Fruit fly (Drosophila melanogaster): ENCODE measurements around the gene CG5439.
"Not testable (repeated sequence)": the region's sequence is repeated elsewhere in the genome, so short reads cannot be mapped to it uniquely, and the experiment has no call there.

CG5439 gene

dm6 chr2L:13206857-13207463 lies 30.0 kb downstream of the CG5439 start:
- TF ChIP-seq CG7368 (GFP tag; optimal IDR thresholded peaks at IDR 0.05), result no peak
- TF ChIP-seq CG6276 (GFP tag; optimal IDR thresholded peaks at IDR 0.05), result no peak
- no peak for TF ChIP-seq fd59A (GFP tag; optimal IDR thresholded peaks at IDR 0.05)

- TF ChIP-seq dsx (GFP tag; optimal IDR thresholded peaks at IDR 0.05; ENCODE audit: poor library complexity, severe bottlenecking); OdsH (GFP tag; optimal IDR thresholded peaks at IDR 0.05); CG3032 (tag; optimal IDR thresholded peaks at IDR 0.05): not testable (repeated sequence)
These were observed 34.9 kb downstream of the CG5439 start, which contains the start of gene CG15482 for dm6 chr2L:13211764-13212265. Gene CG15482, minus strand, starts transcription at chr2L:13211814.

- no peak for TF ChIP-seq Hr39 (GFP tag; optimal IDR thresholded peaks at IDR 0.05)
- TF ChIP-seq CG6854 (GFP tag; optimal IDR thresholded peaks at IDR 0.05), result no peak
- no peak for TF ChIP-seq achi (GFP tag; optimal IDR thresholded peaks at IDR 0.05)
These were observed 38.1 kb downstream of the CG5439 start, which contains the start of gene kek4 for dm6 chr2L:13215010-13215409. Gene kek4, minus strand, starts transcription at chr2L:13215350.

- TF ChIP-seq svp (GFP tag) (peak; percentile 92), CG15336 (GFP tag; IDR thresholded peaks at IDR 0.05) (peak; percentile 29; the same call in 1 of the 2 replicates), lz (GFP tag; optimal IDR thresholded peaks at IDR 0.05) (peak; percentile 11), cyc (GFP tag; optimal IDR thresholded peaks at IDR 0.05) (peak; percentile 49), Eip78C (GFP tag) (peak; percentile 78), CG3032 (tag; optimal IDR thresholded peaks at IDR 0.05) (peak; percentile 9), esn (GFP tag; optimal IDR thresholded peaks at IDR 0.05) (peak; percentile 58), fkh (GFP tag; optimal IDR thresholded peaks at IDR 0.05) (peak; percentile 34), topi (GFP tag; optimal IDR thresholded peaks at IDR 0.05) (peak; percentile 45)
These were observed 38.7 kb downstream of the CG5439 start for dm6 chr2L:13215640-13216129.

- peak; percentile 21 for TF ChIP-seq CG3032 (tag; optimal IDR thresholded peaks at IDR 0.05)
- TF ChIP-seq Hr4 (GFP tag; optimal IDR thresholded peaks at IDR 0.05), result no peak
- peak; percentile 47 for TF ChIP-seq esn (GFP tag; optimal IDR thresholded peaks at IDR 0.05)
- peak; percentile 46 for TF ChIP-seq topi (GFP tag; optimal IDR thresholded peaks at IDR 0.05)
- peak; percentile 85 for TF ChIP-seq fkh (GFP tag; optimal IDR thresholded peaks at IDR 0.05)
- TF ChIP-seq net (GFP tag; optimal IDR thresholded peaks at IDR 0.05), result no peak
- TF ChIP-seq svp (GFP tag), result peak; percentile 80
- peak; percentile 6 for TF ChIP-seq lz (GFP tag; optimal IDR thresholded peaks at IDR 0.05)
- no peak for TF ChIP-seq ss (GFP tag; optimal IDR thresholded peaks at IDR 0.05)
- no peak for TF ChIP-seq CG8632 (GFP tag; optimal IDR thresholded peaks at IDR 0.05)
- peak; percentile 13 for TF ChIP-seq CG31627 (GFP tag; optimal IDR thresholded peaks at IDR 0.05)
- peak; percentile 65 for TF ChIP-seq Sox14 (GFP tag; optimal IDR thresholded peaks at IDR 0.05)
- peak; percentile 36 for TF ChIP-seq Eip78C (GFP tag)
These were observed 42.5 kb downstream of the CG5439 start, which contains the start of the genes CG9426 and mRF1 for dm6 chr2L:13219281-13220092. Gene CG9426, minus strand, starts transcription at chr2L:13219923. Gene mRF1, plus strand, starts transcription at chr2L:13219979.

dm6 chr2L:13222225-13222648 lies 45.3 kb downstream of the CG5439 start, which contains the start of the genes Ski6 and CG16812:
Gene Ski6, minus strand, starts transcription at chr2L:13222429.
Gene CG16812, plus strand, starts transcription at chr2L:13222587.
- TF ChIP-seq fd85E (GFP tag; optimal IDR thresholded peaks at IDR 0.05) (no peak), Hr38 (GFP tag; optimal IDR thresholded peaks at IDR 0.05) (no peak), Gug (GFP tag; IDR thresholded peaks at IDR 0.05) (peak; percentile 35; the same call in 1 of the 2 replicates), salr (GFP tag; optimal IDR thresholded peaks at IDR 0.05) (no peak), CG6792 (GFP tag; optimal IDR thresholded peaks at IDR 0.05) (peak; percentile 36), fkh (GFP tag; optimal IDR thresholded peaks at IDR 0.05) (peak; percentile 78), Ets21C (GFP tag; optimal IDR thresholded peaks at IDR 0.05) (peak; percentile 37), CG16779 (tag; optimal IDR thresholded peaks at IDR 0.05) (no peak), Lpt (GFP tag; optimal IDR thresholded peaks at IDR 0.05) (no peak), topi (GFP tag; optimal IDR thresholded peaks at IDR 0.05) (no peak), Hr39 (GFP tag; optimal IDR thresholded peaks at IDR 0.05) (peak; percentile 44), CG11762 (GFP tag; optimal IDR thresholded peaks at IDR 0.05; ENCODE audit: insufficient read depth) (no peak), CG6163 (GFP tag; IDR thresholded peaks at IDR 0.05) (no peak), Smox (GFP tag; optimal IDR thresholded peaks at IDR 0.05) (no peak), CG9139 (GFP tag; optimal IDR thresholded peaks at IDR 0.05) (no peak), Sox102F (GFP tag; optimal IDR thresholded peaks at IDR 0.05) (no peak), cyc (GFP tag; optimal IDR thresholded peaks at IDR 0.05) (peak; percentile 49), esn (GFP tag; optimal IDR thresholded peaks at IDR 0.05) (peak; percentile 70), eg (GFP tag; IDR thresholded peaks at IDR 0.05) (peak; percentile 66), CG3919 (GFP tag; optimal IDR thresholded peaks at IDR 0.05) (no peak)
